Worm (Caenorhabditis elegans): ENCODE measurements around the gene B0546.3.

Gene B0546.3

DNA sequence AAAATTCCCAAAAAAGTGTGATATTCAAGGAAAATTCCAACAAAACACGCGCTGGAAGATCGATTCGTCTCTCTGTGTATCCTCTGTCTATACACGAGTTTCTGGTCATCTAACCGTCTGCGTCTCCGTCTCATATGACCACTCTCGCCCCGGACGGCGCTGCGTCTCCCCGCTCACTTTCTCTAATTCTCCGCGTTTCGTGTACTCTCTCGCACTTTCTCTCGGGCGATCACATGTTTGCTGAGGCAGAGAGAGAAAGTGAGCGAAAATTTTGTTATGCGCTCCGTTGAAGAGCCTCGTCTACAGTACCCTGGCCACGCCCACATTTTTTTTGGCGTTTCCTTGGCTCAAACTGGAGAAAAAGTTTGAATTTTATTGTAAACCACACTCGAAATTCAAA is 2.0 kb upstream of the B0546.3 start:
- TF ChIP-seq sem-4 (tag; optimal IDR thresholded peaks at IDR 0.05) (peak; percentile 84), alr-1 (tag; optimal IDR thresholded peaks at IDR 0.05) (no peak), gmeb-1 (tag; optimal IDR thresholded peaks at IDR 0.05) (peak; percentile 88), lin-13 (GFP tag; optimal IDR thresholded peaks at IDR 0.05) (peak; percentile 81), zag-1 (tag; optimal IDR thresholded peaks at IDR 0.05) (peak; percentile 48), crh-2 (tag; optimal IDR thresholded peaks at IDR 0.05) (peak; percentile 92), sma-3 (GFP tag; optimal IDR thresholded peaks at IDR 0.05) (peak; percentile 87), lsy-2 (tag; optimal IDR thresholded peaks at IDR 0.05) (peak; percentile 85 to 96), nhr-77 (tag; optimal IDR thresholded peaks at IDR 0.05) (no peak), ceh-82 (tag; optimal IDR thresholded peaks at IDR 0.05) (peak; percentile 71), nhr-129 (tag; optimal IDR thresholded peaks at IDR 0.05) (peak; percentile 84), ztf-4 (tag; optimal IDR thresholded peaks at IDR 0.05) (peak; percentile 81), fos-1 (tag; optimal IDR thresholded peaks at IDR 0.05) (peak; percentile 68), ceh-16 (tag; optimal IDR thresholded peaks at IDR 0.05) (peak; percentile 16), elt-1 (tag; optimal IDR thresholded peaks at IDR 0.05) (no peak), nhr-11 (tag; optimal IDR thresholded peaks at IDR 0.05) (no peak), nhr-25 (tag; optimal IDR thresholded peaks at IDR 0.05) (peak; percentile 90), skn-1 (tag; optimal IDR thresholded peaks at IDR 0.05) (no peak), lin-11 (tag; optimal IDR thresholded peaks at IDR 0.05) (peak; percentile 86), blmp-1 (tag; optimal IDR thresholded peaks at IDR 0.05; ENCODE audit: insufficient read depth) (peak; percentile 95), egl-27 (tag; optimal IDR thresholded peaks at IDR 0.05) (peak; percentile 82), mab-5 (tag; optimal IDR thresholded peaks at IDR 0.05) (peak; percentile 79), dmd-4 (tag; optimal IDR thresholded peaks at IDR 0.05) (no peak), lin-39 (tag; optimal IDR thresholded peaks at IDR 0.05) (no peak), sma-9 (GFP tag; optimal IDR thresholded peaks at IDR 0.05) (peak; percentile 88), sma-9 (tag; optimal IDR thresholded peaks at IDR 0.05) (no peak), mbf-1 (tag; optimal IDR thresholded peaks at IDR 0.05) (no peak), Y55F3AM.14 (GFP tag; optimal IDR thresholded peaks at IDR 0.05) (peak; percentile 70), nhr-237 (tag; optimal IDR thresholded peaks at IDR 0.05) (peak; percentile 4), nhr-10 (tag; optimal IDR thresholded peaks at IDR 0.05) (peak; percentile 9), unc-55 (GFP tag; optimal IDR thresholded peaks at IDR 0.05) (peak; percentile 84), ZK546.5 (tag; optimal IDR thresholded peaks at IDR 0.05) (no peak), F13H6.1 (tag; optimal IDR thresholded peaks at IDR 0.05) (peak; percentile 94), unc-62 (GFP tag; optimal IDR thresholded peaks at IDR 0.05) (no peak), mdl-1 (tag; optimal IDR thresholded peaks at IDR 0.05) (peak; percentile 75 to 93), C34F6.9 (tag; optimal IDR thresholded peaks at IDR 0.05) (peak; percentile 96), nhr-21 (tag; optimal IDR thresholded peaks at IDR 0.05) (peak; percentile 91), snpc-4 (tag; optimal IDR thresholded peaks at IDR 0.05) (peak; percentile 25), R02D3.7 (tag; optimal IDR thresholded peaks at IDR 0.05) (no peak), unc-39 (tag; optimal IDR thresholded peaks at IDR 0.05) (no peak), nhr-6 (tag; optimal IDR thresholded peaks at IDR 0.05) (peak; percentile 72)

DNA sequence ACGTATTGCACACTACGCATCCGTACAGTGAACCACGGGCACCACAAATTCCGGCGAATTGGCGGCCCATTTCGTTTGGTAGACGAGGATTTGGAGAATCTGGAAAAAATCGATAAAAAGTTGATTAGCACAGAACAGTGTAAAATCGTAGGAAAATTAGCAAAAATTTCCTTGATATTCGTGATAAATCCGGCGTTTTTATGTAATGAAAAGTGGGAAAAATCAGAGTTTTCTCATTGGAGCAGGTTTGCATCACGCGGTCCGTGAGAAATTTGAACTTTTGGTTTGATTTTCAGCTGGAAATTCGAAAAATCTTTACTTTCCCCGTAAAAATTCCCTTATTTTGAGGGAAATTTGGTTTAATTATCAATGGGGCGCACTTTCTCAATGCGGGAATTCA is 1.4 kb upstream of the B0546.3 start, which contains the start of gene B0546.4:
Gene B0546.4, minus strand, starts transcription at position 101 of the 400 bp plus-strand sequence.
- TF ChIP-seq mbf-1 (tag; optimal IDR thresholded peaks at IDR 0.05): no peak
- no peak for TF ChIP-seq F13H6.1 (tag; optimal IDR thresholded peaks at IDR 0.05)
- no peak for TF ChIP-seq unc-55 (GFP tag; optimal IDR thresholded peaks at IDR 0.05)
- no peak for TF ChIP-seq R02D3.7 (tag; optimal IDR thresholded peaks at IDR 0.05)
- TF ChIP-seq lin-11 (tag; optimal IDR thresholded peaks at IDR 0.05): no peak
- TF ChIP-seq dmd-4 (tag; optimal IDR thresholded peaks at IDR 0.05): no peak
- no peak for TF ChIP-seq peb-1 (tag; optimal IDR thresholded peaks at IDR 0.05)

DNA sequence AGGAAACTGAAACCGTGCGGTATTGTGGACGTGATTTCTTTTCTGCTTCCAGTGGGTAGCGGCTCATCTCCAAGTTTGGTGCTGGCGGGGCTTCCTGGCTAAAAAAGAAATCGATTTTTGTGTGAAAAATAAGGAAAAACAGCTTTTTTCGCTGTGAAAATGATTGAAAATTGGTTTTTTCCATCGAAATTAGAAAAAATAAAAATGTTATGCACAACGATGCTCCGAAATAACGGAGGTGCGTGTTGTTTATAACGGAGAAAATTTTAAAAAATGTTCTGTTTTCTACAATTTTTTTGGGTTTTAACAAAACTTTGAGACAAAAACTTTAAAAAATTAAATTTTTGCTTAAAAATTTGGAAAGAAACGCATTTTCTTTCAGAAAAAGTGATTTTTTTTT is 562 bp upstream of the B0546.3 start:
- peak; percentile 16 for TF ChIP-seq unc-55 (GFP tag; optimal IDR thresholded peaks at IDR 0.05)
- TF ChIP-seq lsy-2 (tag; optimal IDR thresholded peaks at IDR 0.05): peak in 1 of 2 experiments; percentile 3
- no peak for TF ChIP-seq ZK546.5 (tag; optimal IDR thresholded peaks at IDR 0.05)
